Worm (Caenorhabditis elegans) whole organism, mixed stage, embryonic: ENCODE measurements around the gene T21E8.5.

Experiments
- blmp-1 ChIP-seq: fragments of 150-350 bp; optimal IDR thresholded peaks from 2 replicates; lab custom pipeline; 2014; ENCODE audit warnings: missing biosample characterization, missing genetic modification characterization
- ceh-39 ChIP-seq: fragments of 150-350 bp; optimal IDR thresholded peaks from 2 replicates; lab custom pipeline; 2014; ENCODE audit warnings: missing biosample characterization, missing genetic modification characterization
- ces-1 ChIP-seq: fragments of 150-350 bp; optimal IDR thresholded peaks from 2 replicates; lab custom pipeline; 2014; ENCODE audit warnings: missing biosample characterization, missing genetic modification reagents, missing genetic modification characterization
- elt-1 ChIP-seq: sonication (generic microtip); optimal IDR thresholded peaks from 2 replicates; lab custom pipeline; 2017; ENCODE audit warnings: missing genetic modification characterization, mild to moderate bottlenecking, missing compliant biosample characterization, antibody characterized with exemption, moderate library complexity, borderline replicate concordance; ENCODE audit not compliant: insufficient read depth
- elt-3 ChIP-seq: fragments of 150-350 bp; optimal IDR thresholded peaks from 2 replicates; lab custom pipeline; 2014; ENCODE audit warnings: missing biosample characterization, missing genetic modification characterization
- lsy-2 ChIP-seq: fragments of 150-350 bp; optimal IDR thresholded peaks from 2 replicates; lab custom pipeline; 2014; ENCODE audit warnings: missing biosample characterization, missing genetic modification characterization
- nhr-237 ChIP-seq: fragments of 150-350 bp; optimal IDR thresholded peaks from 2 replicates; lab custom pipeline; 2014; ENCODE audit warnings: missing biosample characterization, missing genetic modification characterization
- nhr-76 ChIP-seq: sonication (generic microtip); optimal IDR thresholded peaks from 2 replicates; lab custom pipeline; 2017; ENCODE audit warnings: missing biosample characterization, missing genetic modification characterization
- snpc-4 ChIP-seq: fragments of 150-350 bp; optimal IDR thresholded peaks from 2 replicates; lab custom pipeline; 2014; ENCODE audit warnings: missing biosample characterization, missing genetic modification characterization
- unc-62 ChIP-seq: fragments of 150-350 bp; optimal IDR thresholded peaks from 2 replicates; lab custom pipeline; 2014; ENCODE audit warnings: missing biosample characterization, missing genetic modification reagents, missing genetic modification characterization

DNA sequence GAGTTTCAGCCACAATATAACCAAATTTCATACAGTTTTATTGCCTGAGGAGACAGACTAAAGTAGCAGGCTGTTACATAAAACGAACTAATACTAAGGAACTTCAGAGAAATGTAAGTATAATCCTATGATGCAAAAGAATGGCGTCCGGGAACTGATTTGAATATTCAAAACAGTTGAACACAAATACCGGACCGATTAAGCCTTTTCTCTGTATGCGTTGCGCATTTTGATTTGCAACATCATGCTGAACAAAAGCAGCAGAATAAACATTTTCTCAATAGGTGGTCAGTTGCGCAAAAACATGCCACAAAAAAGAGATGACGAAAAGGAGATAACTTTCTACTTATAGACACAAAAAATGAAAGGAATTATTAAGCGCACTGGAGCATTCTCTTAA, 38.1 kb downstream of the T21E8.5 start:
- TF ChIP-seq blmp-1 (tag; lab: Kevin White, UChicago): no peak
- no peak for TF ChIP-seq snpc-4 (tag; lab: Kevin White, UChicago)
- no peak for TF ChIP-seq unc-62
- no peak for TF ChIP-seq ces-1 (GFP tag; lab: Kevin White, UChicago)
- no peak for TF ChIP-seq elt-1
- no peak for TF ChIP-seq nhr-76 (tag; lab: Kevin White, UChicago)
- TF ChIP-seq ceh-39: no peak
- no peak for TF ChIP-seq lsy-2 (tag; lab: Kevin White, UChicago)
- TF ChIP-seq nhr-237 (tag; lab: Kevin White, UChicago): no peak
- TF ChIP-seq elt-3 (tag; lab: Kevin White, UChicago): no peak
